Fruit fly (Drosophila melanogaster) whole organism, embryonic: ENCODE results near the gene CG6693.

Experiments used
- CG8290 ChIP-seq, 3 experiments: fragments of 200-800 bp; sonication (Bioruptor generic); optimal IDR thresholded peaks; 2 replicates each; lab custom pipeline; 2016 to 2019; ENCODE audit warnings: missing biosample characterization in 3 of 3, missing genetic modification characterization in 3 of 3, mild to moderate bottlenecking in 2 of 3, moderate library complexity in 1 of 3
- Gug ChIP-seq: fragments of 200-800 bp; sonication (Bioruptor generic); IDR thresholded peaks from 4 replicates; pipeline ENCODE4 v1.3.6; 2022; ENCODE audit warnings: missing biosample characterization, missing genetic modification characterization
- H2.0 ChIP-seq: fragments of 200-800 bp; sonication (Bioruptor generic); IDR thresholded peaks from 2 replicates; pipeline ENCODE4 v1.3.6; 2022; ENCODE audit warnings: missing biosample characterization, missing genetic modification characterization
- Sry-δ ChIP-seq: fragments of 200-800 bp; sonication (Bioruptor generic); optimal IDR thresholded peaks from 2 replicates; lab custom pipeline; 2016; ENCODE audit warnings: missing biosample characterization, missing genetic modification characterization
- Xbp1 ChIP-seq: fragments of 200-800 bp; sonication (Bioruptor generic); optimal IDR thresholded peaks from 3 replicates; lab custom pipeline; 2016; ENCODE audit warnings: missing biosample characterization, mild to moderate bottlenecking, missing genetic modification characterization
- cas ChIP-seq: fragments of 200-800 bp; sonication (Bioruptor generic); IDR thresholded peaks from 2 replicates; pipeline ENCODE4 v1.3.6; 2022; ENCODE audit warnings: missing biosample characterization, missing genetic modification characterization
- en ChIP-seq: fragments of 200-800 bp; sonication (Bioruptor generic); optimal IDR thresholded peaks from 2 replicates; lab custom pipeline; 2016; ENCODE audit warnings: missing biosample characterization, missing genetic modification characterization
- fd64A ChIP-seq: fragments of 200-800 bp; sonication (Bioruptor generic); optimal IDR thresholded peaks from 3 replicates; lab custom pipeline; 2018; ENCODE audit warnings: missing biosample characterization, mild to moderate bottlenecking, missing genetic modification characterization
- kay ChIP-seq: fragments of 200-800 bp; sonication (Bioruptor generic); optimal IDR thresholded peaks from 2 replicates; lab custom pipeline; 2016; ENCODE audit warnings: missing biosample characterization, missing genetic modification characterization

- no peak for TF ChIP-seq kay
- TF ChIP-seq en (GFP tag; lab: Kevin White, UChicago) = no peak
- peak; percentile 31 for TF ChIP-seq Sry-δ (GFP tag; lab: Kevin White, UChicago)
- TF ChIP-seq H2.0 = no peak
- TF ChIP-seq Gug (GFP tag; lab: Robert Waterston, UW) = no peak
- no peak for TF ChIP-seq CG8290 (GFP tag; optimal IDR thresholded peaks at IDR 0.05; lab: Kevin White, UChicago)
- peak in 1 of 2 experiments; percentile 47 for TF ChIP-seq CG8290 (tag; optimal IDR thresholded peaks at IDR 0.05; lab: Kevin White, UChicago)
- no peak for TF ChIP-seq fd64A
- no peak for TF ChIP-seq cas (GFP tag; lab: Robert Waterston, UW)
- no peak for TF ChIP-seq Xbp1 (GFP tag; lab: Kevin White, UChicago)
Measured at dm6 chr3R:11219883-11220282, 1.6 kb downstream of the CG6693 start, which contains the start of gene CG6689.
